Worm (Caenorhabditis elegans) whole organism, L4/young adult: ENCODE data around the gene sre-47.
"Not testable (repeated sequence)": the region's sequence is repeated elsewhere in the genome, so short reads cannot be mapped to it uniquely, and the experiment has no call there.

Experiments used
- W03F9.2 ChIP-seq: fragments of 150-350 bp; optimal IDR thresholded peaks from 2 replicates; lab custom pipeline; 2014; ENCODE audit warnings: missing biosample characterization, missing genetic modification characterization
- dao-5 ChIP-seq: sonication (generic microtip); optimal IDR thresholded peaks from 2 replicates; lab custom pipeline; 2016; ENCODE audit warnings: missing genotype, missing genetic modification characterization, moderate library complexity, missing compliant biosample characterization
- him-1 ChIP-seq: sonication (generic microtip); optimal IDR thresholded peaks from 2 replicates; lab custom pipeline; 2016; ENCODE audit warnings: missing genotype, missing genetic modification reagents, missing genetic modification characterization, missing compliant biosample characterization

The sre-47 gene

DNA sequence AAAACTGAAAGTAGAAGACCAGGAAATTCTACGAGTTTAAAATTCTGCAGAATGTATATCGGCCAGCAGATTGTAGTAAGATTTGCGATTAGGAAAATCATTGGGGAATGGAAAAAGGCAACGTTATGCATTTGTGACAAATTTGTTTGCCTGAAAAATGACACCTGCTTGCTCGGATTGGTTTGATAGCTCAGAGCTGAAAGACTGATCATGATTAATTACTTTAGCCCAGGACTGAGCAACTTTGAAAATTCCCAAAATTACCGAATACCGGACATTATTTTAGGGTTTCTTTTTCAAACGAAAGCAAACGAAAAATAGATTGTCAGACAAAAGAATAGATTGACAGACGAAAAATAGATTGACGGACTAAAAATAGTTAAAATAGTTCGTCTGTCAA lies at the start of gene sre-47:
Gene sre-47, minus strand, starts transcription at position 101 of the 400 bp plus-strand sequence.
- TF ChIP-seq him-1 (tag; lab: Kevin White, UChicago) (no peak), dao-5 (tag; lab: Kevin White, UChicago) (no peak), W03F9.2 (tag; lab: Kevin White, UChicago) (no peak)

DNA sequence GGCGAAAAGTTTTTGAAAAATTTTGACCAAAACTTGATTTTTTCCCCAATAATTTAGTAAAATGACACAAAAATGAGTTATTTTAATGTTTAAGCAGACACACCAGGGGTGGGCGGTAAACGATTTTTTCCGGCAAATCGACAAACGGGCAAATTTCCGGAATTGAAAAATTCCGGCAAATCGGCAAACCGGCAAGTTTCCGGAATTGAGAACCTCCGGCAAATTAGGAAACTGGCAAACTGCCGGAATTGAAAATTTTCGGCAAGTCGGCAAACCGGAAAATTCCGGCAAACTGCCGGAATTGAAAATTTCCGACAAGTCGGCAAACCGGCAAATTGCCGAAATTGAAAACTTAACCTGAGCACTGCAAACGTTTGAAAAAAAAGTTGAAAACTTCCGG lies 48.3 kb upstream of the sre-47 start:
- TF ChIP-seq W03F9.2 (tag; lab: Kevin White, UChicago) (no peak), him-1 (tag; lab: Kevin White, UChicago) (peak; percentile 75)

DNA sequence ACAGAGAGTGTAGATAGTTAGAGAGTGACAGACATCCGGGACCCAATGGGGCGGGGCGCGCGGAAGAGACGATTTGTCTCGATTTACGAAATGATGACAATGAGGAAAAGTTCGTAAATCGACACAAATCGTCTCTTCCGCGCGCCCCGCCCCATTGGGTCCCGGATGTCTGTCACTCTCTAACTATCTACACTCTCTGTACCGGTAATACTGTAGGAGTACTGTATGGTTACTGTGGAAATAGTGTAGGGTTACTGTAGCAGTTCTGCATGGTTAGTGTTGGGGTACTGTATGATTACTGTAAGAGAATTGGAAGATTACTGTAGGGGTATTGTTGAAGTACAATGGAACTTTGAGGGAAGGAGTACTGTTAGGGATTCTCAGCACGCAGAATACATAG lies 36.8 kb upstream of the sre-47 start, which contains the start of gene F01D5.10:
Gene F01D5.10, minus strand, starts transcription at position 101 of the 400 bp plus-strand sequence.
- TF ChIP-seq W03F9.2, dao-5, him-1 (tag; lab: Kevin White, UChicago): not testable (repeated sequence)

DNA sequence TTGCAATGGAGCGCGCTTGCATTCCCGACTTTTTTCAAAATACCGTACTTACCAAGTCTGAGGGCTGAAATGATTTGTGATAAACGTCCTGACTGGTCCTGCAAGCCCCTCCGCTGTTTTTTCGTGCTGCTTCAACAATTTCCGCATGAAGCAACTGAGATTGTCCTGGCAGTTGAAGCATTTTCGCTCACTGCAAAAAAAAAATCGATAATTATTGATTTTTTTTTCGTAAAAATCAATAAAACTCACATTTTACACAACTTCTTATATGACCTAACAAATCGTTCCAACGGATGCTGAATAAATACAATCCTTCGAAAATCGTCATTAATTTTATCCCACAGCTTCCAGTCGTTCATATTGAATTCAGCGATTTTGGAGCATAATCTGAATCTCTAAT lies 34.4 kb upstream of the sre-47 start:
- TF ChIP-seq him-1 (tag; lab: Kevin White, UChicago), result no peak
- TF ChIP-seq dao-5 (tag; lab: Kevin White, UChicago), result no peak
- no peak for TF ChIP-seq W03F9.2 (tag; lab: Kevin White, UChicago)

DNA sequence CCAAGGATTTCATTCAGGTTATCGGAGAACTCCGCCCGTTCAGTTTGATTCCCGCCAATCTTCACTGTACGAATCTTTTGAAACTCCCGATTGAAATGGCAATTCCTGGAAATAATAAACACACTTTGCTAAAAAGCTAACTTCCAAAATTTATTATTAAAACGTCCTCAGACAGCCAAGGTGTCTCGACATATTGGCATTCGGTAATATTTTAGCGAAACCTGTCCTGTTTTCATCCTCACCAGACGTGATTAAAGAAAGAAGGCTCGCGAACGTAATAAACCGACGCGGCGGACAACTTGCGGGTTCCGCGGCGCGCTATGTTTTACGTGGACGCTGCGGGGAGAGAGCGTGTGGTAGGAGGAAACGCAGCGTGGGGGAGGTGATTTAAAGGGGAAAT lies 33.7 kb upstream of the sre-47 start:
- TF ChIP-seq dao-5 (tag; lab: Kevin White, UChicago) (peak; percentile 45), him-1 (tag; lab: Kevin White, UChicago) (no peak), W03F9.2 (tag; lab: Kevin White, UChicago) (peak; percentile 61)

DNA sequence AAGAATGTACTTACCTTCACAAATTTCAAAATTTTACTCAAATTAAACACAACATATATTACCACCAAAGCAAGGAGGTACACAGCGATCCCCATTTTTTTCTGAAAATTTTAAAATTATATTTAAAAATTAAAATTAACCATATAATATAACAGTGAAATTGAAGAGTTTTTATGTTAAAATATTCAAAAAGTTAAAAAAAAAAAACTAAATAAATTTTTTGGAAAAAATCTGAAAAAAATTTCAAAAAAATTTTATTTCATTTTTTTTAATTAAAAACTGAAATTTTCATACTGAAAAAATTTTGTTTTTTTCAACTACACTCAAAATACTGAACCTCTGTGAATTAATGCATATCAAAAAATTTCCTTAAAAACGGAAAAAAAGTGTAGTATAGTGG lies 32.4 kb upstream of the sre-47 start, which contains the start of gene cyp-37A1:
Gene cyp-37A1, minus strand, starts transcription at position 101 of the 400 bp plus-strand sequence.
- no peak for TF ChIP-seq dao-5 (tag; lab: Kevin White, UChicago)
- TF ChIP-seq W03F9.2 (tag; lab: Kevin White, UChicago), result no peak
- no peak for TF ChIP-seq him-1 (tag; lab: Kevin White, UChicago)

DNA sequence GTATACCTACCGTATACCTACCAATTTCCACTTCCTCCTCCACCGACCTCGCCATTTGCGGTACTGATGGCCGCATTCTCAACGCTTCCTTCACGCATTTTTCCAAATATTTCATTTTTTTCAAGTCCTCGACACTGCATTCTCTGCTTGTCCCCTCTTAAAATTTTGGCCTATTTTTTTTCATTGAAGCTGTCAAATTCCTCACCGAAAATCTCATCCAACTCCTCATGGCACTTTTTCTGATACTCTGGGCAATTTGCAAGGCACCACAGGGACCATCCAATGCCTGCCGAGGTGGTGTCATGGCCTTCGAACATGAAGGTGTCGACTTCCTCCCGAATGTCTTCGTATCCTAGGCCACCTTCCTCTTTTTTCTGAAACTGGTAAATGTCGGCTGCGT lies 30.2 kb upstream of the sre-47 start:
- TF ChIP-seq him-1 (tag; lab: Kevin White, UChicago) (no peak), dao-5 (tag; lab: Kevin White, UChicago) (no peak), W03F9.2 (tag; lab: Kevin White, UChicago) (no peak)

DNA sequence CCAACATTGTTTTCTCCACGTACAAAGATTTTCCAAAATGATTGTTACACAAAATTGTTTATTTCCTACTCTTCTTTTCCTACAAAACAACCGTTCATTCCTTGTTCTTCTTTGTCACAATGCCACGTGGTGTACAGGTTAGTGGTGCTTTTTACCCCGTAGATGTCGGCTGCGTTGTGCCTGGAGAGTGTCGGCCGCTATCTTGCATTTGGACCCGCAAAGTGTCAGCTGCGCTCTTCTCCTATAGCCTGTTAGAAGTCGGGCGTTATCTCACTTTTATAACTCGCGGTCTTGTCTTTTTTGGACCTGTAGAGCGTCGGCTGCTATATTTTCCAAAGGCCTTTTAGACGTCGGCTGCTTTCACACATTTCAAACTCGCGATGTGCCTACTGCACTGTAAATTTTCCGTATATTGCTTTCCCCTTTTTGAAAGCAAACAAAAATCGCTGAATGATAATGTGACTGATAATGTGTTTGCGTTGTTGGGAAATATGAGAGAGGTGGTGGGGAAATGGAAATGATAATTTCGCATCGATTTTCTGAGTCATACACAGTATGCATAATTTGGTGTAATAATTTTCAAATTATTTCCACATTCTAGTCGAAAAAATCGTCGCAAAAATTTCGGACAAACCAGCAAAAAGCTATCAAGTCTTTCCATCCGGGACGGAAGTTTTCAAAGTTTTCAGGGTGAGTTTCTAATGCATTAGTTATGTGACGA lies 26.4 kb upstream of the sre-47 start, which contains the start of gene F01D5.8:
Gene F01D5.8, plus strand, starts transcription at position 51 of the 721 bp plus-strand sequence.
- TF ChIP-seq dao-5 (tag; lab: Kevin White, UChicago) (no peak), him-1 (tag; lab: Kevin White, UChicago) (no peak), W03F9.2 (tag; lab: Kevin White, UChicago) (no peak)

DNA sequence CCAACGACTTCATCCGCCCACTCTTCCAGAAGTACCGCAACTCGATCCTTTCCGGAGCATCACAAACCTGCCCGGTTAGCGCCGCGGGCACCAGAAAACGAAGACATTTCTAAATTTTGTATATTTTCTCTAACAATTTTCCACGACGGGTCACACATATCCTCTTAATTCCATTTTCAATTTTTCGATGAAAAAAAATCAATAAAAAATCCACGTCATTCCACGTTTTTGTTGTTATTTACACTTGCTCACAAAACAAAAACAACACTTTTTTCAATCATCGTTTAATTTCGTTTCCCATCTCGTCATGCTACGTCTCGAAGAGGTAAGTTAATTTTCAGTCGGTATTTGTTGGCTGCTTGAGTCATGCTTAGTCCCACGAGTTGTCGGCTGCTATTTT lies 23.9 kb upstream of the sre-47 start, which contains the start of gene F01D5.7:
Gene F01D5.7, plus strand, starts transcription at position 301 of the 400 bp plus-strand sequence.
- TF ChIP-seq W03F9.2 (tag; lab: Kevin White, UChicago), result no peak
- TF ChIP-seq him-1 (tag; lab: Kevin White, UChicago), result no peak
- TF ChIP-seq dao-5 (tag; lab: Kevin White, UChicago), result no peak

DNA sequence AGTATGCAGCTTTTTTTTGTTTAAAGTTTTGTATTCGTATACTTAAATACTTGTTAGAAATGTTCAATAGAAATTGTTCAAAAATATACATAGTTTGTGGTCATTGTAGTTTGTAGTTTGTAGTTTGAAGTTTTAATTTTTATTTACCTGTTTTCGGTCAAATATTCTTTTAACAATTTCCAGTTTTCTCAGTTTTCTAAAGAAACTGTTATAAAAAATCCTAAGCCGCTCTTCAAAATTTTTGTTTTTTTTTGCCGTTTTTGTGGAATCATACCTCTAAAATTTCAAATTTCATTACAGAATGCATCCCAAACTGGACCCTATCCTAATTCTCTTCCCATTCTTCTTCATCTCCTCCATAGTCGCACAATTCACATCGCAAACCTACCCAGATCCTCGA lies 21.8 kb upstream of the sre-47 start, which contains the start of gene F01D5.6:
Gene F01D5.6, plus strand, starts transcription at position 301 of the 400 bp plus-strand sequence.
- TF ChIP-seq dao-5 (tag; lab: Kevin White, UChicago) (no peak), him-1 (tag; lab: Kevin White, UChicago) (no peak)

DNA sequence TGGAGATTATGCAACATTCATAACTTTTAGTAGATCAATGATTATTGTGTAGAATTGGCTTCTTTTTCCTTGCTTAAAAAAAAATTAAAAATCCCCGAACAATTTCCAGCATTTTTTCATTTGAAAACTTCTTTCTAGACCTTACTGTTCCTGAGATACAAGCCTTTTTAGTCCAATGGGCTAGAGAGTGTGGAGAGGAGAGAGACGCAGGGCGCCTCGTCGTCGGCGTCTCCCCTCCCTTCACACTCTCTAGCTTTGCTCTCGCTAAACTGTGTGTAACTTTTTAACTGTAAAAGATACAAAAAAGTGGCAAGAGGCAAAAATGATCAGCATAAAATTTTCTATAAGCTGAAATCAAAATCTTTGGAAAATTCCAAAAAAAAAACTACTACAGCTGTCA lies 20.7 kb upstream of the sre-47 start:
- no peak for TF ChIP-seq W03F9.2 (tag; lab: Kevin White, UChicago)
- no peak for TF ChIP-seq dao-5 (tag; lab: Kevin White, UChicago)
- no peak for TF ChIP-seq him-1 (tag; lab: Kevin White, UChicago)

DNA sequence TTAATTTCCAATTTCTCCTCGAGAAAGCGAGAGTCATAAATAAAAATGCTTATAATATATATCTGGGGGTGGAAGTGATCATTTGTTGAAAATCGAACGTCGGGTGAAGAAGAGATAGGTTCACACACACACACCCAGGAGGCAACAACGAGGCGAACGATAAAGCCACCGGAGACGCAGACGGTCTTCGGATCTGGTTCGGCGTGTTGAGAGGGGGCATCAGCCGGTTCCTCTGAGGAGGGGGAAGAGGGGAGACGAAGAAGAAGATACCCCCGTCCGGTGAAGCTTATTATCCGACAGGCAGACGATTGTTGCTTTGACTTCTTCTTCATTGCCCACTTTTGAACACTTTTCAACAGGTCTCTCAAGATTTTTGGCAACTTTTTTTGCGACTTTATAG lies 20.3 kb upstream of the sre-47 start:
- TF ChIP-seq him-1 (tag; lab: Kevin White, UChicago), result no peak

DNA sequence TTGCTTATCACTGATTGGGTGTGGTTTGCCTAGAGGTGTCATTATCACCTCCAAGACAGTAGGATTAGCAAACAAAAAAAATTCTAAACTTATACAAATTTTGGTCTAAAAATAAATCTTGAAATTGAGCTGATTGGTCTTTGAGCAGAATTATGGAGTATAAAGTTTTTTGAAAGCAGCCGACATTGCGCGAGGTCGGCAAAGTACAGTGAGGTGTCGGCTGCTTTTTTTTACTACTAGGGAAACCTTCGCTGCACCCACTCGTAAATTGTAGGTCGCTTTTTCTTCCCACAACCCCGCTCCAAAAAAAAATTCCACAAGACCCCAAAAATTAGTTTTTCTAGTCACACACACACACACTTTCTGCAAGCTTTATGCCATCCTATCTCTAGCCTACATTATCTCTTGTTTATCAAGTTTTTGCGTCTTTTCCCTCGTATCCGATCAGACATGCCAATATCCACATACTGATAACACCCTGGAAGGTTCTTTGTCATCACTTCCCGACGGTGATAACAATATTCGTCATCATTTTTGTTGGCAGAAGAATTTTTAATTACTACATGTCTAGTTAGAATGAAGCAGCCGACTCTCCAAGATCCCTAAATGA lies 19.5 kb upstream of the sre-47 start:
- no peak for TF ChIP-seq dao-5 (tag; lab: Kevin White, UChicago)
- TF ChIP-seq him-1 (tag; lab: Kevin White, UChicago), result no peak

DNA sequence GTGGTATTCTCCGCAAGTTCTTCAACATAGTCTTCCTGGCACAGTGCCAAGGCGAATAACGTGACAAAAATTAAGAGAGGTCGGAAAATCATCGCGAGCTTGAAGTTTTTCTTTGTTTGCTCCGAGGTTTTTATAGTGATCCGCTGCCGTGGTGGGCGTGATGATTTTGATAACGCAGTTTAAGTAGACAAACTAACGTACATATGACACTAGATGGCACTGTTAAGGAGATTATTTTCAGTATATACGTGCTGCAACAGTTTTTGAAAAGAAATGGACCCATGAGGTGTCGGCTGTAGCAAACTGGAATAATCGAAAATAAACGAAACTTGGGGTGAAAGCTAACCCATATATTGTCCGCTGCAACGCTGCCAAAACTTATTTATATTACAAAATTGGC lies 17.7 kb upstream of the sre-47 start, which contains the start of gene F01D5.5:
Gene F01D5.5, minus strand, starts transcription at position 101 of the 400 bp plus-strand sequence.
- TF ChIP-seq dao-5 (tag; lab: Kevin White, UChicago), result no peak
- no peak for TF ChIP-seq him-1 (tag; lab: Kevin White, UChicago)
- no peak for TF ChIP-seq W03F9.2 (tag; lab: Kevin White, UChicago)
